Worm (Caenorhabditis elegans): ENCODE data around the gene F34D10.3.

The F34D10.3 gene

ce11 chrIII:3764584-3764983 is 30.5 kb downstream of the F34D10.3 start:
- TF ChIP-seq W03F9.2 (tag; optimal IDR thresholded peaks at IDR 0.05): no peak
- no peak for TF ChIP-seq him-1 (tag; optimal IDR thresholded peaks at IDR 0.05)
- no peak for TF ChIP-seq dao-5 (tag; optimal IDR thresholded peaks at IDR 0.05)

DNA sequence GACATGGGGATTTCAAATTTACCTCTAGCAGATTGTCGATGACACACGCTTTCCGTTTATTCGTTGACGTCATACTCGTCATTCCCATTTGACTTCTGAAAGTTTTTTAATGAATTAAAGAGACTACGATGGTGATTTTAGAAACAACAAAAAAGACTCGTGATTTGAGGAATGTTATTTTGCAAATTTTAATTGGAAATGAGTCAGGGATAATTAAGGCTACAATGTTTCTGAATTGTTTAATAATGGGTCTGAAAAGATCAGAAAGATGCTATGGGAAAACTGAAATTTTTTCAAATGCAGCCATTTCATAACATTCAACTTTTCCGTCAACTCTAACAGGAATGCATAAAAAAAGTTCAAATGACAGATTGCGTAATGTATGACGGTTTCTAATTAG is 31.4 kb downstream of the F34D10.3 start, which contains the start of gene C44F1.1:
TSS of gene C44F1.1 (minus strand) at position 101 of the 400 bp plus-strand sequence.
- TF ChIP-seq him-1 (tag; optimal IDR thresholded peaks at IDR 0.05) (no peak), dao-5 (tag; optimal IDR thresholded peaks at IDR 0.05) (no peak), W03F9.2 (tag; optimal IDR thresholded peaks at IDR 0.05) (no peak)

ce11 chrIII:3768200-3768599 is 34.1 kb downstream of the F34D10.3 start, which contains the start of gene gmeb-3:
TSS of gene gmeb-3 (plus strand) at chrIII:3768500.
- no peak for TF ChIP-seq dao-5 (tag; optimal IDR thresholded peaks at IDR 0.05)
- TF ChIP-seq him-1 (tag; optimal IDR thresholded peaks at IDR 0.05): no peak
- no peak for TF ChIP-seq W03F9.2 (tag; optimal IDR thresholded peaks at IDR 0.05)

DNA sequence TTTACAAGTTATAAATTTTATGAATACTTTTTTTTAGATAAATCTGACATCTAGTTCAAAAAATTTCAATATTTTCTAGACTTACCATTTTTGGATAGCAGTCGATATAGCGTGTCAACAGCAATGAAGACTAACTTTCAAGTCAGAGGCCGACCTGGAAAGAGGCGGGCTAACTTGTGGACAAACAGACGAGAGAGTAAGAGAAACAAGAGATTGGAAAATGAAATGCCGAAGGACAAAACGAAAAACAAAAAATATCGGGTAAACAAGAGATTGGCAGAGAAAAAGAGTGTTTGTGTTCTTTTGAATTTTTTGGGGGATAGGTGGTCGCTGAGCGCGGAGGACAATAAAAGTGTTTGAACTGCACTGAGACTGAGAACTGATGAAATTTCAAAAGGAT is 39.1 kb downstream of the F34D10.3 start, which contains the start of gene lec-4:
TSS of gene lec-4 (minus strand) at position 154 of the 400 bp plus-strand sequence.
- TF ChIP-seq dao-5 (tag; optimal IDR thresholded peaks at IDR 0.05): no peak
- no peak for TF ChIP-seq him-1 (tag; optimal IDR thresholded peaks at IDR 0.05)
- no peak for TF ChIP-seq W03F9.2 (tag; optimal IDR thresholded peaks at IDR 0.05)

ce11 chrIII:3774550-3774949 is 40.5 kb downstream of the F34D10.3 start:
- TF ChIP-seq him-1 (tag; optimal IDR thresholded peaks at IDR 0.05) (no peak), W03F9.2 (tag; optimal IDR thresholded peaks at IDR 0.05) (no peak), dao-5 (tag; optimal IDR thresholded peaks at IDR 0.05) (no peak)

- TF ChIP-seq dao-5 (tag; optimal IDR thresholded peaks at IDR 0.05): no peak
- TF ChIP-seq him-1 (tag; optimal IDR thresholded peaks at IDR 0.05): no peak
- no peak for TF ChIP-seq W03F9.2 (tag; optimal IDR thresholded peaks at IDR 0.05)
Measured at ce11 chrIII:3781827-3782226, 47.8 kb downstream of the F34D10.3 start.

ce11 chrIII:3782853-3783252 is 48.8 kb downstream of the F34D10.3 start:
- no peak for TF ChIP-seq dao-5 (tag; optimal IDR thresholded peaks at IDR 0.05)
- TF ChIP-seq him-1 (tag; optimal IDR thresholded peaks at IDR 0.05): no peak
- TF ChIP-seq W03F9.2 (tag; optimal IDR thresholded peaks at IDR 0.05): no peak

- TF ChIP-seq him-1 (tag; optimal IDR thresholded peaks at IDR 0.05) (no peak), dao-5 (tag; optimal IDR thresholded peaks at IDR 0.05) (no peak), W03F9.2 (tag; optimal IDR thresholded peaks at IDR 0.05) (no peak)
Measured at ce11 chrIII:3783914-3784313, 49.9 kb downstream of the F34D10.3 start.

All from whole organism, L4/young adult.